Fruit fly (Drosophila melanogaster): Measurements from ENCODE around the gene CG6686.
"Not testable (repeated sequence)": the region's sequence is repeated elsewhere in the genome, so short reads cannot be mapped to it uniquely, and the experiment has no call there.

The CG6686 gene

dm6 chr2L:12002051-12002450, 14.2 kb upstream of the CG6686 start, which contains the start of gene Hacd1:
Gene Hacd1, minus strand, starts transcription at chr2L:12002266.
- TF ChIP-seq GATAd (GFP tag; optimal IDR thresholded peaks at IDR 0.05): no peak
- TF ChIP-seq jim (GFP tag; optimal IDR thresholded peaks at IDR 0.05): no peak
- TF ChIP-seq Abd-B (GFP tag; optimal IDR thresholded peaks at IDR 0.05): no peak
- no peak for TF ChIP-seq Rel (GFP tag; optimal IDR thresholded peaks at IDR 0.05)
- TF ChIP-seq Rel (tag; optimal IDR thresholded peaks at IDR 0.05): peak; percentile 7
- TF ChIP-seq psq (GFP tag; optimal IDR thresholded peaks at IDR 0.05): no peak
- TF ChIP-seq ey (GFP tag; optimal IDR thresholded peaks at IDR 0.05): no peak

DNA sequence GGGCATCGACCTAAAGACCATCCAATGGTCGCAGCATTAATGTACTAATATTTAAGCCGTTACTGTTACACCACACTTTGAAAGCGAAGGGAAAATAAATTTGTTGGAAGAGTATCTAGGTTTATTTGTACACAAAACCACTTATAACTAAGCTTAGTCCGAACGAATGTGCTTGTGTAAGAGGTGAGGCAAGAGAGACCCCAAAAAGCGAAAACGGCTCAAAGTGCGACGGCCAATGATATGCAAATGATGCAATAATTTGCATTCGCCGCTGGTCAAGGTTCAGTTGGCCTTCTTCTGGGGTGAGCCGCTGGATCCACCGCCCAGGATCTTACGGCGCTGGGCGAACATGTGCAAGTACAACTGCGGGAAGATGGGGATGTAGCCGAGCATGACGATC, 13.3 kb upstream of the CG6686 start:
- TF ChIP-seq Jra (GFP tag; optimal IDR thresholded peaks at IDR 0.05) (no peak), Hr78 (GFP tag; optimal IDR thresholded peaks at IDR 0.05) (no peak), brk (GFP tag; optimal IDR thresholded peaks at IDR 0.05) (no peak), dmrt93B (GFP tag; optimal IDR thresholded peaks at IDR 0.05) (no peak), Abd-B (GFP tag; optimal IDR thresholded peaks at IDR 0.05) (no peak), Rel (GFP tag; optimal IDR thresholded peaks at IDR 0.05) (no peak), Rel (tag; optimal IDR thresholded peaks at IDR 0.05) (no peak), Hr83 (GFP tag; optimal IDR thresholded peaks at IDR 0.05; ENCODE audit: poor library complexity, severe bottlenecking) (no peak), rgr (GFP tag; optimal IDR thresholded peaks at IDR 0.05) (no peak), br (GFP tag; optimal IDR thresholded peaks at IDR 0.05) (no peak), psq (GFP tag; optimal IDR thresholded peaks at IDR 0.05) (no peak), fru (GFP tag; optimal IDR thresholded peaks at IDR 0.05) (no peak), foxo (GFP tag; optimal IDR thresholded peaks at IDR 0.05) (no peak)

DNA sequence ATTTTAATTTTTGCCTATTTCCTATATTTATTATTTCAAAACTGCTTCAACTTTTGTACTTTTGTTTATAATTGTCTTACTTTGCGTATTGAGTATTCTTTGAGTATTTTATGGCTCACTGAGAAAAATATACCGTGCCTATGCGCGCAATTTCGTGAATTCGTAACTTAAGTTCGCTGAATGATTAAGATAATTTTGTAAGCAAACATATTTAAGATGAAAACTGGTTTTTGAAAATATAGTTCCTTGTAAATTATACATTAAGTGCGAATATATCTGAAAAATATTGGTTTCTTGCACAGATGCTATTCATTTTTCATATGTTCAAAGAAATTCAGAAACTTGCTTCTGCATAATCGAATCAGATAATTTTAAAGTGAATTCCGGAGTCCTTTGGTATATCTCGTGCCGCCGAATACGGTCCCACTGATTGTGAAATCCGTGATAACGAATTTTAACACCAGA, 11.4 kb upstream of the CG6686 start, which contains the start of the genes CG18787 and Nfs1:
TSS of gene CG18787 (minus strand) at position 101 of the 465 bp plus-strand sequence.
TSS of gene Nfs1 (plus strand) at position 415 of the 465 bp plus-strand sequence.
- TF ChIP-seq rgr, h, brk (GFP tag; optimal IDR thresholded peaks at IDR 0.05): not testable (repeated sequence)

dm6 chr2L:11996509-11996908, 8.7 kb upstream of the CG6686 start, which contains the start of gene Ada1-1:
Gene Ada1-1, plus strand, starts transcription at chr2L:11996809.
- TF ChIP-seq Hr83 (GFP tag; optimal IDR thresholded peaks at IDR 0.05; ENCODE audit: poor library complexity, severe bottlenecking); sv (GFP tag; optimal IDR thresholded peaks at IDR 0.05); OdsH (GFP tag; optimal IDR thresholded peaks at IDR 0.05): not testable (repeated sequence)

- TF ChIP-seq CG32264, jim, h (GFP tag; optimal IDR thresholded peaks at IDR 0.05): not testable (repeated sequence)
Measured at dm6 chr2L:11995332-11995790, 7.5 kb upstream of the CG6686 start, which contains the start of the genes CG18789 and Qtzl. Gene CG18789, minus strand, starts transcription at chr2L:11995432. Gene Qtzl, plus strand, starts transcription at chr2L:11995740.

DNA sequence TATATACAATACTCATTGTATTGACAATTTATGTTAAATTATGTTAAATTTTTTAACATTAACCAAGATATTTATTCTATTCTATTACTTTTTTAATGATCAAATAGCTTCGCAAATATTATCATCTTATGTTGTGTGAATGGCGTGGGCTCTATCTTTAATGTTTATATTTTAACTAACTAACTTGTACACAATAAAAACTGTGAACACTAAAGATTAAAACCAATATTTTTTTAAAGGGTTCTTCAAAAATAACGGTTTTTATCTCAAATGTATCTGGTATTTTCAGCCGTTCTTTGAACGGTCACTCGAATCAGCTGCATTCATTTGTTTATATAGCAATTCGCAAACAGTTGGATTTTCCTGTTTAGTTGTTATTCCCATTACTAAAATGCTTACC, 4.8 kb upstream of the CG6686 start, which contains the start of gene Ada1-2:
TSS of gene Ada1-2 (plus strand) at position 301 of the 400 bp plus-strand sequence.
- not testable (repeated sequence) for TF ChIP-seq jim (GFP tag; optimal IDR thresholded peaks at IDR 0.05); Hr83 (GFP tag; optimal IDR thresholded peaks at IDR 0.05; ENCODE audit: poor library complexity, severe bottlenecking); usp (GFP tag; optimal IDR thresholded peaks at IDR 0.05)

DNA sequence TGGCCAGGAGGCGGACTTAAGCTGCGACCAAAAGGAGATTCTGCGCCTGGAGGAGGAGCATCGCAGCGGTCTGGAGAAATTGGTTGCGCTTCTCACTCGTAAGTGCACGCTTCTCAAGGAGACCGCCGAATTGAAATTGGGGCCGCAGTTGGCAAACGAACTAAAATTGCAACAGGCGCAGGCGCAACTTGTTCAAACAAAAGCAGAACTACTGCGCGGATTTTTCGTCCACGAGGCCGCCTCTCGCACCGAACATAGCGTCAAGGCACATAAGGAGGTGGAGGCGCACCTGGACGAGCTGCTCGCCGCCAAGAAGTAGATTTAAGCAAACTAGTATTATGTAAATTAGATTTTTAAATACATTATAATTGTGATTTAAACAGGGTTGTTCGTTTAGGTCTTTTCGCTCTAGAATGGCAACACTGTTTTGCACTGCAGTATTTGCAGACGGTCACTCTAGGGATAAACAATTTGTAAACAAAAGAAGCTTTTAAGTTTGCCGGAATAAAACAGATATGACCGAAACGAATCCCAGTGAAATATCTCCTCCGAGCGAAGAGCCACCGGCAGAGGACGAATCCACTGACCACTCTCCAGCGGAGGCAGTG, 2.7 kb upstream of the CG6686 start, which contains the start of gene escl:
TSS of gene escl (plus strand) at position 470 of the 608 bp plus-strand sequence.
- TF ChIP-seq rgr (GFP tag; optimal IDR thresholded peaks at IDR 0.05) (no peak), Myc (optimal IDR thresholded peaks at IDR 0.05) (peak; percentile 10), dsf (GFP tag; optimal IDR thresholded peaks at IDR 0.05; ENCODE audit: borderline replicate concordance) (no peak), tai (GFP tag; optimal IDR thresholded peaks at IDR 0.05) (no peak), ey (GFP tag; optimal IDR thresholded peaks at IDR 0.05) (no peak), sage (GFP tag; optimal IDR thresholded peaks at IDR 0.05) (no peak), Rel (GFP tag; optimal IDR thresholded peaks at IDR 0.05) (no peak), Rel (tag; optimal IDR thresholded peaks at IDR 0.05) (no peak)
